Worm (Caenorhabditis elegans) whole organism, L2 larva: ENCODE data around the gene hst-3.1.

Experiments used
- dmd-4 ChIP-seq: sonication (generic microtip); optimal IDR thresholded peaks from 2 replicates; lab custom pipeline; 2017; ENCODE audit warnings: missing biosample characterization, missing genetic modification characterization
- nhr-11 ChIP-seq: fragments of 150-350 bp; optimal IDR thresholded peaks from 2 replicates; lab custom pipeline; 2014; ENCODE audit warnings: missing biosample characterization, missing genetic modification characterization
- nhr-25 ChIP-seq: fragments of 150-350 bp; sonication (generic microtip); optimal IDR thresholded peaks from 3 replicates; lab custom pipeline; 2014; ENCODE audit warnings: missing biosample characterization, missing genetic modification characterization
- nhr-6 ChIP-seq: fragments of 150-350 bp; optimal IDR thresholded peaks from 2 replicates; lab custom pipeline; 2014; ENCODE audit warnings: missing biosample characterization, missing genetic modification characterization
- skn-1 ChIP-seq: sonication (generic microtip); optimal IDR thresholded peaks from 2 replicates; lab custom pipeline; 2017; ENCODE audit warnings: missing biosample characterization, missing genetic modification characterization
- unc-62 ChIP-seq: fragments of 150-350 bp; optimal IDR thresholded peaks from 2 replicates; lab custom pipeline; 2014; ENCODE audit warnings: missing biosample characterization, missing genetic modification reagents, missing genetic modification characterization

DNA sequence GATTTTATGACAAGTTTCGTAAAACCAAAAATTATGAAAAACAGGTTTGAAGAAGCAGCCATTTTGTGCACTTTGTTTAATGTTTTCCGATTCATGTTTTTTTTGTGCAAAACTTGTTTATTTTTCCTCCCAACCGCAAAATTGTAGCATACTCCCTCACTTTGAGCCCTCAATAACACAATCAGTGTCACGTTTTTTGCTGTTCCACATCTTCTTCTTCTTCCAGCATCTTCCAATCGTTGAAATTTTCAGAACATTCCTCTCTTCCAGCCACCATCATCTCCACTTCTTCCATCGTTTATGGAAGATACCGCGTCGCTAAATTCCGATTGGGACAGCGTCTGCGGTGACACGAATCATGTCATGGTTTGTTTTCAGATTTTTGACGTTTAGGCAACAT lies 36.5 kb downstream of the hst-3.1 start, which contains the start of gene abts-3:
- TF ChIP-seq nhr-11 (no peak), dmd-4 (tag; lab: Kevin White, UChicago) (no peak), nhr-6 (tag; lab: Kevin White, UChicago) (no peak), skn-1 (tag; lab: Kevin White, UChicago) (no peak), unc-62 (GFP tag; lab: Kevin White, UChicago) (no peak), nhr-25 (tag; lab: Kevin White, UChicago) (no peak)
